Fruit fly (Drosophila melanogaster) whole organism: ENCODE data around the gene CG14960.

Source experiments
- CG8478 ChIP-seq: fragments of >200 bp; optimal IDR thresholded peaks from 2 replicates; lab custom pipeline; 2018; ENCODE audit warnings: inconsistent platforms
- Dll ChIP-seq: fragments of >200 bp; optimal IDR thresholded peaks from 2 replicates; lab custom pipeline; 2017
- EcR ChIP-seq, 2 experiments: fragments of >200 bp; optimal IDR thresholded peaks; 2 replicates each; lab custom pipeline; 2017; ENCODE audit warnings: missing biosample characterization in 2 of 2, missing genetic modification characterization in 2 of 2, missing genetic modification reagents in 2 of 2
- pan ChIP-seq: fragments of >200 bp; optimal IDR thresholded peaks from 2 replicates; lab custom pipeline; 2017
- psq ChIP-seq: fragments of >200 bp; optimal IDR thresholded peaks from 2 replicates; lab custom pipeline; 2017
- usp ChIP-seq: fragments of >200 bp; optimal IDR thresholded peaks from 2 replicates; lab custom pipeline; 2017; ENCODE audit warnings: missing biosample characterization, missing genetic modification characterization, mixed read lengths

Gene CG14960

dm6 chr3L:3270736-3271135, at the start of gene CG14960:
CG14960 (plus strand) TSS chr3L:3271036.
- TF ChIP-seq EcR (GFP tag; optimal IDR thresholded peaks at IDR 0.05; lab: Kevin White, UChicago): no peak
- no peak for TF ChIP-seq CG8478 (lab: Kevin White, UChicago)
- TF ChIP-seq usp (GFP tag; lab: Kevin White, UChicago): no peak
- no peak for TF ChIP-seq pan (lab: Kevin White, UChicago)
- no peak for TF ChIP-seq psq (lab: Kevin White, UChicago)

- TF ChIP-seq psq (lab: Kevin White, UChicago) (no peak), usp (GFP tag; lab: Kevin White, UChicago) (no peak), CG8478 (lab: Kevin White, UChicago) (no peak), EcR (GFP tag; optimal IDR thresholded peaks at IDR 0.05; lab: Kevin White, UChicago) (no peak), Dll (lab: Kevin White, UChicago) (no peak), pan (lab: Kevin White, UChicago) (no peak)
These were observed 48.0 kb upstream of the CG14960 start, which contains the start of the genes RpL28 and eIF1 for dm6 chr3L:3222643-3223389. RpL28 (minus strand) TSS chr3L:3222960. eIF1 (plus strand) TSS chr3L:3223341.

- no peak for TF ChIP-seq CG8478 (lab: Kevin White, UChicago)
- TF ChIP-seq EcR (GFP tag; optimal IDR thresholded peaks at IDR 0.05; lab: Kevin White, UChicago): no peak
- no peak for TF ChIP-seq usp (GFP tag; lab: Kevin White, UChicago)
- no peak for TF ChIP-seq pan (lab: Kevin White, UChicago)
These were observed 47.4 kb upstream of the CG14960 start for dm6 chr3L:3223390-3223914.

- no peak for TF ChIP-seq usp (GFP tag; lab: Kevin White, UChicago)
- TF ChIP-seq Dll (lab: Kevin White, UChicago): no peak
- no peak for TF ChIP-seq EcR (GFP tag; optimal IDR thresholded peaks at IDR 0.05; lab: Kevin White, UChicago)
These were observed 45.8 kb upstream of the CG14960 start, which contains the start of gene Larp4B for dm6 chr3L:3224740-3225719. Larp4B (plus strand) TSS chr3L:3224838.

dm6 chr3L:3225769-3226457, 44.9 kb upstream of the CG14960 start:
- TF ChIP-seq CG8478 (lab: Kevin White, UChicago): peak; percentile 53
- no peak for TF ChIP-seq usp (GFP tag; lab: Kevin White, UChicago)
- TF ChIP-seq pan (lab: Kevin White, UChicago): no peak
- TF ChIP-seq psq (lab: Kevin White, UChicago): no peak
- TF ChIP-seq Dll (lab: Kevin White, UChicago): peak; percentile 99
- TF ChIP-seq EcR (GFP tag; optimal IDR thresholded peaks at IDR 0.05; lab: Kevin White, UChicago): no peak

- TF ChIP-seq EcR (GFP tag; optimal IDR thresholded peaks at IDR 0.05; lab: Kevin White, UChicago) (no peak), CG8478 (lab: Kevin White, UChicago) (no peak), psq (lab: Kevin White, UChicago) (no peak), Dll (lab: Kevin White, UChicago) (no peak), pan (lab: Kevin White, UChicago) (no peak), usp (GFP tag; lab: Kevin White, UChicago) (no peak)
These were observed 44.4 kb upstream of the CG14960 start for dm6 chr3L:3226458-3226783.

dm6 chr3L:3236319-3236718, 34.5 kb upstream of the CG14960 start:
- TF ChIP-seq pan (lab: Kevin White, UChicago) (no peak), EcR (GFP tag; optimal IDR thresholded peaks at IDR 0.05; lab: Kevin White, UChicago) (no peak), psq (lab: Kevin White, UChicago) (no peak), Dll (lab: Kevin White, UChicago) (no peak), CG8478 (lab: Kevin White, UChicago) (no peak), usp (GFP tag; lab: Kevin White, UChicago) (no peak)

- TF ChIP-seq psq (lab: Kevin White, UChicago): no peak
- no peak for TF ChIP-seq Dll (lab: Kevin White, UChicago)
- TF ChIP-seq pan (lab: Kevin White, UChicago): no peak
- no peak for TF ChIP-seq usp (GFP tag; lab: Kevin White, UChicago)
- no peak for TF ChIP-seq CG8478 (lab: Kevin White, UChicago)
- TF ChIP-seq EcR (GFP tag; optimal IDR thresholded peaks at IDR 0.05; lab: Kevin White, UChicago): no peak
These were observed 31.6 kb upstream of the CG14960 start, which contains the start of gene CG17746 for dm6 chr3L:3239033-3239752. CG17746 (minus strand) TSS chr3L:3239578.

dm6 chr3L:3239785-3240596, 30.8 kb upstream of the CG14960 start:
- TF ChIP-seq CG8478 (lab: Kevin White, UChicago): no peak
- TF ChIP-seq usp (GFP tag; lab: Kevin White, UChicago): no peak
- no peak for TF ChIP-seq psq (lab: Kevin White, UChicago)
- TF ChIP-seq pan (lab: Kevin White, UChicago): no peak
- no peak for TF ChIP-seq EcR (GFP tag; optimal IDR thresholded peaks at IDR 0.05; lab: Kevin White, UChicago)
- TF ChIP-seq Dll (lab: Kevin White, UChicago): no peak
